Fruit fly (Drosophila melanogaster) whole organism, prepupa: ENCODE measurements around the gene Cul6.
A peak's percentile ranks its signal among the peaks of the same experiment; 100 is the strongest.

Experiments
- Blimp-1 ChIP-seq: fragments of 200-800 bp; sonication (Bioruptor generic); optimal IDR thresholded peaks from 3 replicates; lab custom pipeline; 2017; ENCODE audit warnings: missing biosample characterization, missing genetic modification characterization, mild to moderate bottlenecking, moderate library complexity, missing genetic modification reagents
- CG10631 ChIP-seq: fragments of 200-800 bp; sonication (Bioruptor generic); optimal IDR thresholded peaks from 2 replicates; lab custom pipeline; 2016; ENCODE audit warnings: missing biosample characterization, missing genetic modification characterization
- CG10669 ChIP-seq: fragments of 200-800 bp; sonication (Bioruptor generic); optimal IDR thresholded peaks from 3 replicates; lab custom pipeline; 2018; ENCODE audit warnings: missing biosample characterization, mild to moderate bottlenecking, missing genetic modification characterization, moderate library complexity
- CG11294 ChIP-seq: fragments of 200-800 bp; sonication (Bioruptor generic); IDR thresholded peaks from 2 replicates; pipeline ENCODE4 v1.3.6; 2022; ENCODE audit warnings: missing biosample characterization, missing genetic modification characterization
- CG11902 ChIP-seq: fragments of 200-800 bp; sonication (Bioruptor generic); optimal IDR thresholded peaks from 3 replicates; lab custom pipeline; 2016; ENCODE audit warnings: missing biosample characterization, missing genetic modification characterization
- CG15336 ChIP-seq: fragments of 200-800 bp; sonication (Bioruptor generic); IDR thresholded peaks from 2 replicates; pipeline ENCODE4 v1.3.6; 2022; ENCODE audit warnings: missing biosample characterization, missing genetic modification characterization
- CG1621 ChIP-seq: fragments of 200-800 bp; sonication (Bioruptor generic); optimal IDR thresholded peaks from 3 replicates; lab custom pipeline; 2018; ENCODE audit warnings: missing biosample characterization, mild to moderate bottlenecking, missing genetic modification characterization
- CG16779 ChIP-seq: fragments of 200-800 bp; sonication (Bioruptor generic); optimal IDR thresholded peaks from 3 replicates; lab custom pipeline; 2017; ENCODE audit warnings: missing biosample characterization, mild to moderate bottlenecking, missing genetic modification characterization
- CG3032 ChIP-seq: fragments of 200-800 bp; optimal IDR thresholded peaks from 2 replicates; lab custom pipeline; 2019; ENCODE audit warnings: missing biosample characterization, mild to moderate bottlenecking, missing genetic modification characterization, moderate library complexity
- CG3919 ChIP-seq: fragments of 200-800 bp; sonication (Bioruptor generic); optimal IDR thresholded peaks from 3 replicates; lab custom pipeline; 2016; ENCODE audit warnings: missing biosample characterization, missing genetic modification characterization
- CG4318 ChIP-seq: fragments of 200-800 bp; sonication (Bioruptor generic); optimal IDR thresholded peaks from 3 replicates; lab custom pipeline; 2017; ENCODE audit warnings: missing biosample characterization, mild to moderate bottlenecking, missing genetic modification characterization
- CG6792 ChIP-seq: fragments of 200-800 bp; sonication (Bioruptor generic); optimal IDR thresholded peaks from 3 replicates; lab custom pipeline; 2016; ENCODE audit warnings: missing biosample characterization, missing genetic modification characterization
- CG7368 ChIP-seq: fragments of 200-800 bp; sonication (Bioruptor generic); optimal IDR thresholded peaks from 3 replicates; lab custom pipeline; 2016; ENCODE audit warnings: missing biosample characterization, missing genetic modification characterization
- CG8119 ChIP-seq: fragments of 200-800 bp; sonication (Bioruptor generic); IDR thresholded peaks from 3 replicates; pipeline ENCODE4 v1.3.6; 2022; ENCODE audit warnings: missing biosample characterization, missing genetic modification characterization
- CG8319 ChIP-seq: fragments of 200-800 bp; sonication (Bioruptor generic); optimal IDR thresholded peaks from 3 replicates; lab custom pipeline; 2016; ENCODE audit warnings: missing biosample characterization, missing genetic modification characterization
- CG9139 ChIP-seq: fragments of 200-800 bp; sonication (Bioruptor generic); optimal IDR thresholded peaks from 3 replicates; lab custom pipeline; 2017; ENCODE audit warnings: missing biosample characterization, mild to moderate bottlenecking, missing genetic modification characterization
- Eip75B ChIP-seq: fragments of 200-800 bp; sonication (Bioruptor generic); optimal IDR thresholded peaks from 3 replicates; lab custom pipeline; 2016; ENCODE audit warnings: missing biosample characterization, missing genetic modification characterization
- Eip93F ChIP-seq: fragments of 200-800 bp; sonication (Bioruptor generic); optimal IDR thresholded peaks from 2 replicates; lab custom pipeline; 2016; ENCODE audit warnings: missing biosample characterization, mild to moderate bottlenecking, missing genetic modification characterization
- Ets21C ChIP-seq: fragments of 200-800 bp; sonication (Bioruptor generic); optimal IDR thresholded peaks from 3 replicates; lab custom pipeline; 2016; ENCODE audit warnings: missing biosample characterization, missing genetic modification characterization
- Hr38 ChIP-seq: sonication (Bioruptor generic); optimal IDR thresholded peaks from 2 replicates; lab custom pipeline; 2016; ENCODE audit warnings: missing biosample characterization, missing genetic modification characterization
- Hr39 ChIP-seq: fragments of 200-800 bp; sonication (Bioruptor generic); optimal IDR thresholded peaks from 2 replicates; lab custom pipeline; 2016; ENCODE audit warnings: missing biosample characterization, missing genetic modification characterization
- OdsH ChIP-seq: fragments of 200-800 bp; sonication (Bioruptor generic); optimal IDR thresholded peaks from 3 replicates; lab custom pipeline; 2016; ENCODE audit warnings: missing biosample characterization, missing genetic modification characterization
- Sox102F ChIP-seq: fragments of 200-800 bp; sonication (Bioruptor generic); optimal IDR thresholded peaks from 2 replicates; lab custom pipeline; 2016; ENCODE audit warnings: missing biosample characterization, mild to moderate bottlenecking, missing genetic modification characterization
- Sox14 ChIP-seq: fragments of 200-800 bp; sonication (Bioruptor generic); optimal IDR thresholded peaks from 3 replicates; lab custom pipeline; 2016; ENCODE audit warnings: missing biosample characterization, missing genetic modification characterization
- Sox15 ChIP-seq: fragments of 200-800 bp; sonication (Bioruptor generic); optimal IDR thresholded peaks from 3 replicates; lab custom pipeline; 2016; ENCODE audit warnings: missing biosample characterization, missing genetic modification characterization
- achi ChIP-seq: fragments of 200-800 bp; sonication (Bioruptor generic); optimal IDR thresholded peaks from 3 replicates; lab custom pipeline; 2016; ENCODE audit warnings: missing biosample characterization, missing genetic modification characterization
- acj6 ChIP-seq: fragments of 200-800 bp; sonication (Bioruptor generic); optimal IDR thresholded peaks from 3 replicates; lab custom pipeline; 2016; ENCODE audit warnings: missing biosample characterization, missing genetic modification characterization
- cyc ChIP-seq: fragments of 200-800 bp; sonication (Bioruptor generic); optimal IDR thresholded peaks from 3 replicates; lab custom pipeline; 2016; ENCODE audit warnings: missing biosample characterization, missing genetic modification characterization
- dac ChIP-seq: fragments of 200-800 bp; sonication (Bioruptor generic); optimal IDR thresholded peaks from 2 replicates; lab custom pipeline; 2017; ENCODE audit warnings: missing biosample characterization, mild to moderate bottlenecking, missing genetic modification characterization
- dsx ChIP-seq: fragments of 200-800 bp; optimal IDR thresholded peaks from 3 replicates; lab custom pipeline; 2019; ENCODE audit warnings: missing biosample characterization, mild to moderate bottlenecking, missing genetic modification characterization, moderate library complexity; ENCODE audit not compliant: poor library complexity, severe bottlenecking
- esn ChIP-seq: fragments of 200-800 bp; sonication (Bioruptor generic); optimal IDR thresholded peaks from 2 replicates; lab custom pipeline; 2016; ENCODE audit warnings: missing biosample characterization, mild to moderate bottlenecking, missing genetic modification characterization, moderate library complexity
- fd85E ChIP-seq: fragments of 200-800 bp; sonication (Bioruptor generic); optimal IDR thresholded peaks from 3 replicates; lab custom pipeline; 2016; ENCODE audit warnings: missing biosample characterization, missing genetic modification characterization
- fkh ChIP-seq: fragments of 200-800 bp; sonication (Bioruptor generic); optimal IDR thresholded peaks from 3 replicates; lab custom pipeline; 2017; ENCODE audit warnings: missing biosample characterization, mild to moderate bottlenecking, missing genetic modification characterization, moderate library complexity
- pdm3 ChIP-seq: fragments of 200-800 bp; sonication (Bioruptor generic); optimal IDR thresholded peaks from 3 replicates; lab custom pipeline; 2016; ENCODE audit warnings: missing biosample characterization, missing genetic modification characterization
- salr ChIP-seq, 2 experiments: fragments of 200-800 bp; sonication (Bioruptor generic); optimal IDR thresholded peaks; 3 replicates each; lab custom pipeline; 2016 to 2018; ENCODE audit warnings: missing biosample characterization in 2 of 2, missing genetic modification characterization in 2 of 2, mild to moderate bottlenecking in 1 of 2
- spab ChIP-seq: fragments of 200-800 bp; sonication (Bioruptor generic); optimal IDR thresholded peaks from 2 replicates; lab custom pipeline; 2017; ENCODE audit warnings: missing biosample characterization, mild to moderate bottlenecking, missing genetic modification characterization, missing genetic modification reagents
- ss ChIP-seq, 2 experiments: fragments of 200-800 bp; sonication (Bioruptor generic); optimal IDR thresholded peaks; 2 replicates in 1 of 2; 3 replicates in 1 of 2; lab custom pipeline; 2017 to 2018; ENCODE audit warnings: mild to moderate bottlenecking in 2 of 2, missing biosample characterization in 2 of 2, missing genetic modification characterization in 2 of 2, moderate library complexity in 1 of 2
- svp ChIP-seq: fragments of 200-800 bp; sonication (Bioruptor generic); peaks from one replicate; lab custom pipeline; 2016; ENCODE audit warnings: missing biosample characterization, missing genetic modification characterization
- topi ChIP-seq: fragments of 200-800 bp; sonication (Bioruptor generic); optimal IDR thresholded peaks from 3 replicates; lab custom pipeline; 2016; ENCODE audit warnings: missing biosample characterization, missing genetic modification characterization

The Cul6 gene

dm6 chr3L:13032085-13032914 lies 20.8 kb upstream of the Cul6 start (continued):
- TF ChIP-seq fd85E (GFP tag; lab: Kevin White, UChicago), result no peak
- TF ChIP-seq CG8319 (GFP tag; lab: Kevin White, UChicago), result no peak
- peak; percentile 33 for TF ChIP-seq pdm3
- TF ChIP-seq ss (GFP tag; optimal IDR thresholded peaks at IDR 0.05; lab: Kevin White, UChicago), result peak; percentile 18 to 70
- TF ChIP-seq spab, result no peak
- peak; percentile 11 for TF ChIP-seq CG6792 (GFP tag; lab: Kevin White, UChicago)
- TF ChIP-seq OdsH (GFP tag; lab: Kevin White, UChicago), result peak; percentile 25
- peak; percentile 39 for TF ChIP-seq Sox102F (GFP tag; lab: Kevin White, UChicago)
- TF ChIP-seq dsx (GFP tag; lab: Kevin White, UChicago), result no peak
- peak; percentile 66 for TF ChIP-seq esn (GFP tag; lab: Kevin White, UChicago)
- TF ChIP-seq CG16779, result no peak
- TF ChIP-seq CG3919 (GFP tag; lab: Kevin White, UChicago), result peak; percentile 21
- no peak for TF ChIP-seq cyc
- TF ChIP-seq Eip75B (GFP tag; lab: Kevin White, UChicago), result peak; percentile 6
- TF ChIP-seq topi, result peak; percentile 35
- no peak for TF ChIP-seq Sox14 (GFP tag; lab: Kevin White, UChicago)
- TF ChIP-seq Sox15 (GFP tag; lab: Kevin White, UChicago), result no peak
- no peak for TF ChIP-seq Blimp-1 (GFP tag; lab: Kevin White, UChicago)
- no peak for TF ChIP-seq CG15336 (GFP tag; lab: Robert Waterston, UW)
- no peak for TF ChIP-seq Ets21C
- TF ChIP-seq CG4318 (GFP tag; lab: Kevin White, UChicago), result no peak
- TF ChIP-seq CG10669 (GFP tag; lab: Kevin White, UChicago), result no peak
- no peak for TF ChIP-seq CG8119
- TF ChIP-seq CG9139 (GFP tag; lab: Kevin White, UChicago), result no peak
- TF ChIP-seq CG3032 (tag; lab: Kevin White, UChicago), result peak; percentile 33
- peak; percentile 41 for TF ChIP-seq acj6 (GFP tag; lab: Kevin White, UChicago)
- TF ChIP-seq CG11902 (GFP tag; lab: Kevin White, UChicago), result no peak
- peak; percentile 3 for TF ChIP-seq Hr39 (GFP tag; lab: Kevin White, UChicago)
- no peak for TF ChIP-seq dac
- TF ChIP-seq CG7368 (GFP tag; lab: Kevin White, UChicago), result no peak
- peak; percentile 42 for TF ChIP-seq CG10631 (GFP tag; lab: Kevin White, UChicago)

dm6 chr3L:13031326-13031725 lies 19.8 kb upstream of the Cul6 start:
- TF ChIP-seq achi (GFP tag; lab: Kevin White, UChicago), result no peak
- TF ChIP-seq fkh (GFP tag; lab: Kevin White, UChicago), result no peak
- no peak for TF ChIP-seq CG1621 (tag; lab: Kevin White, UChicago)
- no peak for TF ChIP-seq Eip93F (GFP tag; lab: Kevin White, UChicago)
- TF ChIP-seq CG8319 (GFP tag; lab: Kevin White, UChicago), result no peak
- TF ChIP-seq CG6792 (GFP tag; lab: Kevin White, UChicago), result no peak
- no peak for TF ChIP-seq esn (GFP tag; lab: Kevin White, UChicago)
- TF ChIP-seq CG3919 (GFP tag; lab: Kevin White, UChicago), result no peak
- TF ChIP-seq salr (GFP tag; optimal IDR thresholded peaks at IDR 0.05; lab: Kevin White, UChicago), result no peak
- TF ChIP-seq Hr38 (GFP tag; lab: Kevin White, UChicago), result no peak
- TF ChIP-seq CG11294, result no peak
- no peak for TF ChIP-seq Sox15 (GFP tag; lab: Kevin White, UChicago)
- TF ChIP-seq pdm3, result no peak
- no peak for TF ChIP-seq svp (GFP tag; lab: Kevin White, UChicago)
